Fruit fly (Drosophila melanogaster) whole organism, embryonic: ENCODE results near the gene Nxf3.
A peak's percentile ranks its signal among the peaks of the same experiment; 100 is the strongest.

Experiments used
- Abd-B ChIP-seq: fragments of 200-800 bp; sonication (Bioruptor generic); optimal IDR thresholded peaks from 2 replicates; lab custom pipeline; 2018; ENCODE audit warnings: missing biosample characterization, mild to moderate bottlenecking, missing genetic modification characterization, moderate library complexity
- CG10267 ChIP-seq: fragments of 200-800 bp; sonication (Bioruptor generic); optimal IDR thresholded peaks from 2 replicates; lab custom pipeline; 2018; ENCODE audit warnings: missing biosample characterization, mild to moderate bottlenecking, missing genetic modification characterization, moderate library complexity
- CG13123 ChIP-seq: fragments of 200-800 bp; sonication (Bioruptor generic); optimal IDR thresholded peaks from 2 replicates; lab custom pipeline; 2016; ENCODE audit warnings: missing biosample characterization, missing genetic modification characterization
- CG1603 ChIP-seq: fragments of 200-800 bp; sonication (Bioruptor generic); optimal IDR thresholded peaks from 2 replicates; lab custom pipeline; 2019; ENCODE audit warnings: missing biosample characterization, mild to moderate bottlenecking, missing genetic modification characterization, moderate library complexity
- CG16779 ChIP-seq: fragments of 200-800 bp; sonication (Bioruptor generic); IDR thresholded peaks from 2 replicates; pipeline ENCODE4 v1.3.6; 2022; ENCODE audit warnings: missing biosample characterization, missing genetic modification characterization
- CG17361 ChIP-seq: fragments of 200-800 bp; sonication (Bioruptor generic); IDR thresholded peaks from 3 replicates; pipeline ENCODE4 v1.3.6; 2022; ENCODE audit warnings: missing biosample characterization, missing genetic modification characterization
- CG2120 ChIP-seq: fragments of 200-800 bp; sonication (Bioruptor generic); optimal IDR thresholded peaks from 3 replicates; lab custom pipeline; 2016; ENCODE audit warnings: missing biosample characterization, missing genetic modification characterization
- CG2875 ChIP-seq: fragments of 200-800 bp; sonication (Bioruptor generic); optimal IDR thresholded peaks from 2 replicates; lab custom pipeline; 2017; ENCODE audit warnings: missing biosample characterization, mild to moderate bottlenecking, missing genetic modification characterization, missing genetic modification reagents
- CG2889 ChIP-seq: fragments of 200-800 bp; sonication (Bioruptor generic); IDR thresholded peaks from 3 replicates; pipeline ENCODE4 v1.3.6; 2022; ENCODE audit warnings: missing biosample characterization, missing genetic modification characterization
- CG31388 ChIP-seq: fragments of 200-800 bp; sonication (Bioruptor generic); optimal IDR thresholded peaks from 2 replicates; lab custom pipeline; 2016; ENCODE audit warnings: missing biosample characterization, missing genetic modification characterization
- CG4820 ChIP-seq: fragments of 200-800 bp; sonication (Bioruptor generic); optimal IDR thresholded peaks from 3 replicates; lab custom pipeline; 2016; ENCODE audit warnings: missing biosample characterization, missing genetic modification characterization
- CG6654 ChIP-seq: fragments of 200-800 bp; sonication (Bioruptor generic); optimal IDR thresholded peaks from 2 replicates; lab custom pipeline; 2017; ENCODE audit warnings: missing biosample characterization, mild to moderate bottlenecking, missing genetic modification characterization
- CG6689 ChIP-seq: fragments of 200-800 bp; sonication (Bioruptor generic); IDR thresholded peaks from 2 replicates; pipeline ENCODE4 v1.3.6; 2022; ENCODE audit warnings: missing biosample characterization, missing genetic modification characterization
- CG6854 ChIP-seq: fragments of 200-800 bp; sonication (Bioruptor generic); optimal IDR thresholded peaks from 3 replicates; lab custom pipeline; 2017; ENCODE audit warnings: missing biosample characterization, mild to moderate bottlenecking, missing genetic modification characterization
- CG9727 ChIP-seq: fragments of 200-800 bp; sonication (Bioruptor generic); optimal IDR thresholded peaks from 3 replicates; lab custom pipeline; 2017; ENCODE audit warnings: missing biosample characterization, mild to moderate bottlenecking, missing genetic modification characterization
- CG9932 ChIP-seq: fragments of 200-800 bp; sonication (Bioruptor generic); IDR thresholded peaks from 2 replicates; pipeline ENCODE4 v1.3.6; 2022; ENCODE audit warnings: missing biosample characterization, missing genetic modification characterization
- Dref ChIP-seq: fragments of 200-800 bp; sonication (Bioruptor generic); IDR thresholded peaks from 2 replicates; pipeline ENCODE4 v1.3.6; 2022; ENCODE audit warnings: missing biosample characterization, missing genetic modification characterization
- Hmr ChIP-seq: fragments of 200-800 bp; sonication (Bioruptor generic); optimal IDR thresholded peaks from 3 replicates; lab custom pipeline; 2017; ENCODE audit warnings: mild to moderate bottlenecking, missing biosample characterization, missing genetic modification reagents, missing genetic modification characterization
- Kr ChIP-seq: fragments of 200-800 bp; sonication (Bioruptor generic); optimal IDR thresholded peaks from 2 replicates; lab custom pipeline; 2017; ENCODE audit warnings: missing biosample characterization, mild to moderate bottlenecking, missing genetic modification characterization
- Mes4 ChIP-seq: fragments of 200-800 bp; sonication (Bioruptor generic); optimal IDR thresholded peaks from 2 replicates; lab custom pipeline; 2016; ENCODE audit warnings: missing biosample characterization, missing genetic modification characterization
- Poxn ChIP-seq: fragments of 200-800 bp; sonication (Bioruptor generic); IDR thresholded peaks from 2 replicates; pipeline ENCODE4 v1.3.6; 2022; ENCODE audit warnings: missing biosample characterization, missing genetic modification characterization
- Sox102F ChIP-seq: fragments of 200-800 bp; sonication (Bioruptor generic); optimal IDR thresholded peaks from 2 replicates; lab custom pipeline; 2018; ENCODE audit warnings: missing biosample characterization, mild to moderate bottlenecking, missing genetic modification characterization, moderate library complexity
- Ssrp ChIP-seq: fragments of 200-800 bp; sonication (Bioruptor generic); optimal IDR thresholded peaks from 2 replicates; lab custom pipeline; 2018; ENCODE audit warnings: missing biosample characterization, mild to moderate bottlenecking, missing genetic modification characterization, moderate library complexity
- Xrp1 ChIP-seq: fragments of 200-800 bp; sonication (Bioruptor generic); IDR thresholded peaks from 2 replicates; pipeline ENCODE4 v1.3.6; 2022; ENCODE audit warnings: missing biosample characterization, missing genetic modification characterization
- YL-1 ChIP-seq: fragments of 200-800 bp; sonication (Bioruptor generic); optimal IDR thresholded peaks from 3 replicates; lab custom pipeline; 2017; ENCODE audit warnings: missing biosample characterization, mild to moderate bottlenecking, missing genetic modification characterization
- ac ChIP-seq: fragments of 200-800 bp; sonication (Bioruptor generic); optimal IDR thresholded peaks from 3 replicates; lab custom pipeline; 2017; ENCODE audit warnings: missing biosample characterization, mild to moderate bottlenecking, missing genetic modification characterization
- btn ChIP-seq: fragments of 200-800 bp; sonication (Bioruptor generic); optimal IDR thresholded peaks from 2 replicates; lab custom pipeline; 2016; ENCODE audit warnings: missing biosample characterization, missing genetic modification characterization
- disco-r ChIP-seq: fragments of 200-800 bp; sonication (Bioruptor generic); optimal IDR thresholded peaks from 2 replicates; lab custom pipeline; 2016; ENCODE audit warnings: missing biosample characterization, missing genetic modification characterization
- dmrt99B ChIP-seq: fragments of 200-800 bp; sonication (Bioruptor generic); optimal IDR thresholded peaks from 2 replicates; lab custom pipeline; 2018; ENCODE audit warnings: missing biosample characterization, mild to moderate bottlenecking, missing genetic modification characterization, moderate library complexity
- emc ChIP-seq: fragments of 200-800 bp; sonication (Bioruptor generic); optimal IDR thresholded peaks from 2 replicates; lab custom pipeline; 2016; ENCODE audit warnings: missing biosample characterization, missing genetic modification characterization
- esg ChIP-seq: fragments of 200-800 bp; sonication (Bioruptor generic); conservative IDR thresholded peaks from 2 replicates; pipeline ENCODE4 v1.3.6; 2022; ENCODE audit warnings: missing biosample characterization, missing genetic modification characterization
- eve ChIP-seq, 2 experiments: fragments of >200 bp; optimal IDR thresholded peaks; 2 replicates each; lab custom pipeline; 2017; ENCODE audit warnings: missing biosample characterization in 2 of 2, missing genetic modification characterization in 2 of 2
- fd102C ChIP-seq: fragments of 200-800 bp; sonication (Bioruptor generic); optimal IDR thresholded peaks from 2 replicates; lab custom pipeline; 2018; ENCODE audit warnings: missing biosample characterization, mild to moderate bottlenecking, missing genetic modification characterization, moderate library complexity
- ftz-f1 ChIP-seq: fragments of 200-800 bp; sonication (Bioruptor generic); optimal IDR thresholded peaks from 2 replicates; lab custom pipeline; 2016; ENCODE audit warnings: missing biosample characterization, missing genetic modification characterization
- grau ChIP-seq: fragments of 200-800 bp; optimal IDR thresholded peaks from 3 replicates; lab custom pipeline; 2019; ENCODE audit warnings: missing biosample characterization, mild to moderate bottlenecking, missing genetic modification characterization, moderate library complexity
- gsb ChIP-seq: fragments of 200-800 bp; sonication (Bioruptor generic); IDR thresholded peaks from 2 replicates; pipeline ENCODE4 v1.3.6; 2022; ENCODE audit warnings: missing biosample characterization, missing genetic modification characterization
- gt ChIP-seq: fragments of 200-800 bp; sonication (Bioruptor generic); IDR thresholded peaks from 2 replicates; pipeline ENCODE4 v1.3.6; 2022; ENCODE audit warnings: missing biosample characterization, missing genetic modification characterization
- h ChIP-seq: fragments of >200 bp; optimal IDR thresholded peaks from 2 replicates; lab custom pipeline; 2017
- jigr1 ChIP-seq: fragments of 200-800 bp; sonication (Bioruptor generic); IDR thresholded peaks from 3 replicates; pipeline ENCODE4 v1.3.6; 2022; ENCODE audit warnings: missing biosample characterization, missing genetic modification characterization
- kay ChIP-seq: fragments of 200-800 bp; sonication (Bioruptor generic); optimal IDR thresholded peaks from 2 replicates; lab custom pipeline; 2016; ENCODE audit warnings: missing biosample characterization, missing genetic modification characterization
- lab ChIP-seq: fragments of 200-800 bp; sonication (Bioruptor generic); optimal IDR thresholded peaks from 3 replicates; lab custom pipeline; 2017; ENCODE audit warnings: missing biosample characterization, missing genetic modification characterization, mild to moderate bottlenecking, moderate library complexity, missing genetic modification reagents
- pho ChIP-seq: fragments of 200-800 bp; sonication (Bioruptor generic); optimal IDR thresholded peaks from 2 replicates; lab custom pipeline; 2016; ENCODE audit warnings: missing biosample characterization, missing genetic modification characterization
- pros ChIP-seq: fragments of 200-800 bp; sonication (Bioruptor generic); optimal IDR thresholded peaks from 3 replicates; lab custom pipeline; 2019; ENCODE audit warnings: missing biosample characterization, mild to moderate bottlenecking, missing genetic modification characterization, moderate library complexity
- ranshi ChIP-seq: fragments of 200-800 bp; sonication (Bioruptor generic); IDR thresholded peaks from 2 replicates; pipeline ENCODE4 v1.3.6; 2022; ENCODE audit warnings: missing biosample characterization, missing genetic modification characterization
- scrt ChIP-seq: fragments of 200-800 bp; sonication (Bioruptor generic); optimal IDR thresholded peaks from 2 replicates; lab custom pipeline; 2018; ENCODE audit warnings: missing biosample characterization, mild to moderate bottlenecking, missing genetic modification characterization, moderate library complexity
- shn ChIP-seq: fragments of 200-800 bp; sonication (Bioruptor generic); optimal IDR thresholded peaks from 3 replicates; lab custom pipeline; 2016; ENCODE audit warnings: missing biosample characterization, missing genetic modification characterization
- sug ChIP-seq: fragments of 200-800 bp; optimal IDR thresholded peaks from 2 replicates; lab custom pipeline; 2019; ENCODE audit warnings: missing biosample characterization, mild to moderate bottlenecking, missing genetic modification characterization, moderate library complexity
- tap ChIP-seq: fragments of 200-800 bp; optimal IDR thresholded peaks from 3 replicates; lab custom pipeline; 2019; ENCODE audit warnings: missing biosample characterization, mild to moderate bottlenecking, missing genetic modification characterization, moderate library complexity
- tin ChIP-seq: fragments of 200-800 bp; sonication (Bioruptor generic); optimal IDR thresholded peaks from 3 replicates; lab custom pipeline; 2016; ENCODE audit warnings: missing biosample characterization, missing genetic modification characterization
- wor ChIP-seq: fragments of 200-800 bp; sonication (Bioruptor generic); IDR thresholded peaks from 2 replicates; pipeline ENCODE4 v1.3.6; 2022; ENCODE audit warnings: missing biosample characterization, missing genetic modification characterization

The Nxf3 gene

dm6 chr3L:13928769-13929594 is 36.0 kb upstream of the Nxf3 start, which contains the start of the genes CG8833 and DCTN1-p150 (continued):
- peak; percentile 46 for TF ChIP-seq CG10267 (tag; lab: Kevin White, UChicago)
- TF ChIP-seq Kr (GFP tag; lab: Kevin White, UChicago): no peak
- no peak for TF ChIP-seq CG6854 (GFP tag; lab: Kevin White, UChicago)
- no peak for TF ChIP-seq CG16779 (GFP tag; lab: Robert Waterston, UW)
- TF ChIP-seq eve (GFP tag; optimal IDR thresholded peaks at IDR 0.05; lab: Kevin White, UChicago): no peak
- TF ChIP-seq ftz-f1 (GFP tag; lab: Kevin White, UChicago): no peak
- TF ChIP-seq gsb: no peak
- TF ChIP-seq ac (GFP tag; lab: Kevin White, UChicago): no peak
- TF ChIP-seq Mes4 (GFP tag; lab: Kevin White, UChicago): no peak
- TF ChIP-seq ranshi: peak; percentile 57; the same call in 1 of the 2 replicates
- TF ChIP-seq disco-r (GFP tag; lab: Kevin White, UChicago): no peak
- no peak for TF ChIP-seq CG6654 (GFP tag; lab: Kevin White, UChicago)
- TF ChIP-seq tap (tag; lab: Kevin White, UChicago): no peak
- peak; percentile 60 for TF ChIP-seq tin (GFP tag; lab: Kevin White, UChicago)
- TF ChIP-seq emc (GFP tag; lab: Kevin White, UChicago): no peak
- TF ChIP-seq Hmr: no peak
- peak; percentile 47 for TF ChIP-seq CG9727
- TF ChIP-seq CG1603 (tag; lab: Kevin White, UChicago): peak; percentile 37
- peak; percentile 82 for TF ChIP-seq CG9932
- TF ChIP-seq kay (GFP tag; lab: Kevin White, UChicago): peak; percentile 25
- TF ChIP-seq grau (tag; lab: Kevin White, UChicago): peak; percentile 47
- peak; percentile 43; the same call in 1 of the 2 replicates for TF ChIP-seq esg (GFP tag; lab: Robert Waterston, UW)
- no peak for TF ChIP-seq pros (GFP tag; lab: Kevin White, UChicago)
- no peak for TF ChIP-seq gt (GFP tag; lab: Robert Waterston, UW)
- TF ChIP-seq Poxn: no peak
- TF ChIP-seq CG2875 (GFP tag; lab: Kevin White, UChicago): no peak
- TF ChIP-seq Sox102F (GFP tag; lab: Kevin White, UChicago): no peak
- TF ChIP-seq CG2120 (GFP tag; lab: Kevin White, UChicago): peak; percentile 62
- TF ChIP-seq lab (GFP tag; lab: Kevin White, UChicago): no peak
- 0 out of 2 replicates have a peak, but pooled peaks have one; percentile 16 for TF ChIP-seq Xrp1 (GFP tag; lab: Robert Waterston, UW)
- peak; percentile 31 for TF ChIP-seq Ssrp (tag; lab: Kevin White, UChicago)
- peak; percentile 30 for TF ChIP-seq shn (GFP tag; lab: Kevin White, UChicago)
- no peak for TF ChIP-seq scrt (GFP tag; lab: Kevin White, UChicago)
- TF ChIP-seq CG31388 (GFP tag; lab: Kevin White, UChicago): no peak
- no peak for TF ChIP-seq btn
- no peak for TF ChIP-seq jigr1 (GFP tag; lab: Robert Waterston, UW)
- TF ChIP-seq CG17361 (GFP tag; lab: Robert Waterston, UW): peak; percentile 72
- TF ChIP-seq pho (GFP tag; lab: Kevin White, UChicago): peak; percentile 37
- TF ChIP-seq fd102C: no peak
- no peak for TF ChIP-seq dmrt99B (tag; lab: Kevin White, UChicago)
- TF ChIP-seq Dref: peak; percentile 35; the same call in 1 of the 2 replicates
- TF ChIP-seq CG2889 (GFP tag; lab: Robert Waterston, UW): no peak
- TF ChIP-seq CG4820 (GFP tag; lab: Kevin White, UChicago): peak; percentile 53
- no peak for TF ChIP-seq h (lab: Kevin White, UChicago)
- TF ChIP-seq Abd-B (GFP tag; lab: Kevin White, UChicago): peak; percentile 56
- TF ChIP-seq YL-1: peak; percentile 27
- no peak for TF ChIP-seq sug (tag; lab: Kevin White, UChicago)
- no peak for TF ChIP-seq wor (GFP tag; lab: Robert Waterston, UW)
- TF ChIP-seq CG13123 (GFP tag; lab: Kevin White, UChicago): peak; percentile 29
- TF ChIP-seq CG6689 (GFP tag; lab: Robert Waterston, UW): peak; percentile 10; the same call in 1 of the 2 replicates
